Worm (Caenorhabditis elegans): ENCODE data around the gene itr-1.

The itr-1 gene

DNA sequence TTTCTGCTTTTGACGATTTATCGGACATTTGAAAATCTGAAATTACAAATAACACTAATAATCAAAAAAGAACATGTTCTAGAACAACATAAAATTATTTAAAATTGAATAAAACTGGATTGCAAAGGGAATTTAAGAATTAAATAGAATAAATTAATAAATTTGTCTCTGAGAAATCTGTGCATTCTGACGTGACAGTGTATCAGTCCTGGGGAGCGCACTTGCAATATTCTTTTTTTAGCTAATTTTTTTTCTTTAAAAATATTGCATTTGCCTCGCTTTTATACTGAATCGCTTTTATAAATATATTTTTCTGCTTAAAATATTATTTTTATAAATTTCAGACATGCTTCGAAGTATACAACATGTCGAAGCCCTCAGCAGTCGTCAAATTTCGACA, 34.7 kb downstream of the itr-1 start, which contains the start of the genes mrpl-1, emc-6 and mrps-24 (continued):
- TF ChIP-seq D2030.7 (GFP tag; IDR thresholded peaks at IDR 0.05) (0 out of 2 replicates have a peak, but pooled peaks have one; percentile 7), ceh-58 (GFP tag; IDR thresholded peaks at IDR 0.05) (no peak), lag-1 (GFP tag; IDR thresholded peaks at IDR 0.05) (no peak), B0035.1 (tag; optimal IDR thresholded peaks at IDR 0.05) (no peak), K11D2.4 (GFP tag; IDR thresholded peaks at IDR 0.05) (no peak), snpc-1.1 (tag; optimal IDR thresholded peaks at IDR 0.05; ENCODE audit: insufficient read depth) (no peak), nhr-179 (tag; optimal IDR thresholded peaks at IDR 0.05) (no peak), madf-8 (GFP tag; conservative IDR thresholded peaks at IDR 0.05) (no peak), C06A6.2 (GFP tag; conservative IDR thresholded peaks at IDR 0.05) (no peak), F22D6.2 (tag; optimal IDR thresholded peaks at IDR 0.05) (no peak), snpc-4 (GFP tag; optimal IDR thresholded peaks at IDR 0.05) (peak; percentile 56), snpc-4 (tag; optimal IDR thresholded peaks at IDR 0.05) (peak in 3 of 4 experiments; percentile 30 to 64 (median 48)), sea-2 (GFP tag; IDR thresholded peaks at IDR 0.05) (no peak), unc-130 (GFP tag; optimal IDR thresholded peaks at IDR 0.05) (no peak), hlh-12 (tag; optimal IDR thresholded peaks at IDR 0.05) (no peak), Y53F4B.3 (GFP tag; IDR thresholded peaks at IDR 0.05) (no peak), unc-62 (GFP tag; optimal IDR thresholded peaks at IDR 0.05) (no peak), Y95B8A.8 (GFP tag; IDR thresholded peaks at IDR 0.05) (no peak), him-1 (tag; optimal IDR thresholded peaks at IDR 0.05) (no peak), mcd-1 (GFP tag; IDR thresholded peaks at IDR 0.05) (peak; percentile 92), zfh-2 (GFP tag; conservative IDR thresholded peaks at IDR 0.05) (no peak), F52B5.7 (tag; optimal IDR thresholded peaks at IDR 0.05) (no peak), F39B2.1 (GFP tag; IDR thresholded peaks at IDR 0.05) (no peak), ets-4 (GFP tag; optimal IDR thresholded peaks at IDR 0.05) (no peak), madf-6 (GFP tag; IDR thresholded peaks at IDR 0.05) (no peak), attf-3 (GFP tag; conservative IDR thresholded peaks at IDR 0.05) (peak; percentile 40; the same call in 1 of the 2 replicates), lin-35 (GFP tag; optimal IDR thresholded peaks at IDR 0.05) (peak in 1 of 3 experiments; percentile 75), fkh-3 (tag; optimal IDR thresholded peaks at IDR 0.05) (no peak), egl-44 (GFP tag; IDR thresholded peaks at IDR 0.05) (no peak), mel-28 (tag; optimal IDR thresholded peaks at IDR 0.05; ENCODE audit: borderline replicate concordance) (no peak), tbx-9 (tag; optimal IDR thresholded peaks at IDR 0.05; ENCODE audit: borderline replicate concordance) (no peak), tbp1 (GFP tag; optimal IDR thresholded peaks at IDR 0.05) (peak; percentile 23), F33H1.4 (GFP tag; IDR thresholded peaks at IDR 0.05) (peak; percentile 25), gei-17 (GFP tag; optimal IDR thresholded peaks at IDR 0.05) (no peak), ztf-6 (GFP tag; IDR thresholded peaks at IDR 0.05) (no peak), Y67H2A.10 (GFP tag; conservative IDR thresholded peaks at IDR 0.05) (no peak), hlh-26 (GFP tag; conservative IDR thresholded peaks at IDR 0.05) (no peak), lin-40 (tag; optimal IDR thresholded peaks at IDR 0.05) (peak; percentile 16), ceh-100 (GFP tag; IDR thresholded peaks at IDR 0.05) (no peak), F57C9.4 (tag; optimal IDR thresholded peaks at IDR 0.05) (no peak), snpc-3.4 (tag; optimal IDR thresholded peaks at IDR 0.05) (no peak), F57A8.1 (GFP tag; optimal IDR thresholded peaks at IDR 0.05) (no peak), ZK185.1 (tag; optimal IDR thresholded peaks at IDR 0.05; ENCODE audit: poor library complexity, severe bottlenecking) (peak; percentile 25), dox-1 (GFP tag; IDR thresholded peaks at IDR 0.05) (no peak), tlf-1 (GFP tag; optimal IDR thresholded peaks at IDR 0.05) (no peak), aptf-3 (GFP tag; IDR thresholded peaks at IDR 0.05) (no peak), egrh-3 (GFP tag; IDR thresholded peaks at IDR 0.05) (no peak), ceh-91 (GFP tag; IDR thresholded peaks at IDR 0.05) (no peak), B0019.2 (GFP tag; conservative IDR thresholded peaks at IDR 0.05) (no peak)
